Fruit fly (Drosophila melanogaster) whole organism, wandering third instar larva: ENCODE data around the gene Rsph3.
A peak's percentile ranks its signal among the peaks of the same experiment; 100 is the strongest.

Experiments used
- Abd-B ChIP-seq: fragments of >200 bp; optimal IDR thresholded peaks from 2 replicates; lab custom pipeline; 2017; ENCODE audit warnings: missing biosample characterization, missing genetic modification characterization
- Dfd ChIP-seq: fragments of >200 bp; optimal IDR thresholded peaks from 2 replicates; lab custom pipeline; 2017; ENCODE audit warnings: missing biosample characterization, missing genetic modification characterization
- lola ChIP-seq: fragments of >200 bp; optimal IDR thresholded peaks from 2 replicates; lab custom pipeline; 2017; ENCODE audit warnings: missing biosample characterization, missing genetic modification characterization
- psq ChIP-seq: fragments of 200-800 bp; sonication (Bioruptor generic); optimal IDR thresholded peaks from 3 replicates; lab custom pipeline; 2017; ENCODE audit warnings: missing biosample characterization, mild to moderate bottlenecking, missing genetic modification characterization, moderate library complexity
- rgr ChIP-seq: fragments of 200-800 bp; sonication (Bioruptor generic); optimal IDR thresholded peaks from 3 replicates; lab custom pipeline; 2016; ENCODE audit warnings: missing biosample characterization, mild to moderate bottlenecking, missing genetic modification characterization
- usp ChIP-seq: fragments of >200 bp; optimal IDR thresholded peaks from 2 replicates; lab custom pipeline; 2017; ENCODE audit warnings: missing biosample characterization, missing genetic modification characterization

DNA sequence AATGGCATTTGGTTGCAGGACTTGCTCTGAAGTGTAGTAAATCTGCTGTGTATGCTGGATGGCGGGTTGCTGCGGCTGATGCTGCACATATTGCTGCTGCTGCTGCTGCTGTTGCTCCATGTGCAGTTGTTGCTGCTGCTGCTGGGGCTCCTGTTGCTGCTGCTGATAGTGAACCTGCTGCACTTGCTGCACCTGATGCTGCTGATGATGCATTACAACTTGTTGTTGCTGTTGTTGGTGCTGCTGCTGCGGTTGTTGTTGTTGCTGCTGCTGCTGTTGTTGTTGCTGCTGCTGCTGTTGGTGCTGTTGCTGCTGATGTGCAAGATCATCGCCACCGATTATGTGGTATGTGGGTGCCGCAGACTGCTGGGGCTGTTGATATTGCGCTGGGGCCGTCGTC lies 12.2 kb downstream of the Rsph3 start:
- TF ChIP-seq rgr (GFP tag; lab: Kevin White, UChicago) = no peak
- peak; percentile 95 for TF ChIP-seq Dfd (GFP tag; lab: Kevin White, UChicago)
- no peak for TF ChIP-seq lola (GFP tag; lab: Kevin White, UChicago)
- no peak for TF ChIP-seq Abd-B
- TF ChIP-seq usp (GFP tag; lab: Kevin White, UChicago) = no peak
- TF ChIP-seq psq (GFP tag; lab: Kevin White, UChicago) = no peak
